Worm (Caenorhabditis elegans): ENCODE measurements around the gene ceh-19.

DNA sequence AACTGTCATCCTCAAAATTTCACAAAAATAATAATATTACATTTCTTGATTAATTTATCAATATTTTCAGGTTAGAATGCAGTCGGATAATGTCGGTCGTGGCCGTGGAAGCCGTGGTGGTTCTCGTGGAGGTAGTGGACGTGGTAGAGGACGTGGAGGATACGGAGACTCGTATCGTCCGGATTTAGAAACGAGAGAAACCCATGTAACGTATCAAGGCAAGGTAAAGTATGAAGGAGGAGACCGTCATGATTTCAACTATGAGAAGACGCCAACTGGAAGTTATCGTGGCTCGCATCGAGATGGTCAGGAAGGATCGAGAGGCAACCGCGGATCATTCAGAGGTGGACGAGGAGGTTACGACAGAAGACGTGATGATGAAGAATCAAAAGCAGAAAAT is 1.8 kb upstream of the ceh-19 start, which contains the start of gene frpr-10:
- TF ChIP-seq nfya-1 (tag; optimal IDR thresholded peaks at IDR 0.05; ENCODE audit: borderline replicate concordance, insufficient read depth), result no peak
- no peak for TF ChIP-seq nfyb-1 (GFP tag; IDR thresholded peaks at IDR 0.05)
- no peak for TF ChIP-seq mel-28 (tag; optimal IDR thresholded peaks at IDR 0.05; ENCODE audit: borderline replicate concordance)
- TF ChIP-seq tlf-1 (GFP tag; optimal IDR thresholded peaks at IDR 0.05), result no peak
- no peak for TF ChIP-seq lsy-27 (tag; optimal IDR thresholded peaks at IDR 0.05; ENCODE audit: borderline replicate concordance, insufficient read depth)

Data from whole organism, young adult.